Fruit fly (Drosophila melanogaster) whole organism, adult: ENCODE results near the gene CG5608.

Source experiments
- CG12768 ChIP-seq: fragments of 200-800 bp; sonication (Bioruptor generic); optimal IDR thresholded peaks from 2 replicates; lab custom pipeline; 2017; ENCODE audit warnings: missing biosample characterization, missing genetic modification characterization, mild to moderate bottlenecking, moderate library complexity, missing genetic modification reagents
- CG7101 ChIP-seq: fragments of 200-800 bp; sonication (Bioruptor generic); optimal IDR thresholded peaks from 2 replicates; lab custom pipeline; 2018; ENCODE audit warnings: missing biosample characterization, mild to moderate bottlenecking, missing genetic modification characterization, moderate library complexity
- Mnt ChIP-seq: fragments of 200-800 bp; sonication (Bioruptor generic); optimal IDR thresholded peaks from 2 replicates; lab custom pipeline; 2016; ENCODE audit warnings: missing biosample characterization, mild to moderate bottlenecking, missing genetic modification characterization
- cnc ChIP-seq, 2 experiments: fragments of >200 bp; optimal IDR thresholded peaks; 2 replicates each; lab custom pipeline; 2017
- kay ChIP-seq: fragments of 200-800 bp; sonication (Bioruptor generic); peaks from one replicate; lab custom pipeline; 2016; ENCODE audit warnings: missing biosample characterization, missing genetic modification characterization, borderline replicate concordance
- tj ChIP-seq: fragments of 200-800 bp; sonication (Bioruptor generic); optimal IDR thresholded peaks from 3 replicates; lab custom pipeline; 2017; ENCODE audit warnings: missing biosample characterization, mild to moderate bottlenecking, missing genetic modification characterization, moderate library complexity

- no peak for TF ChIP-seq tj
- TF ChIP-seq Mnt (GFP tag; lab: Kevin White, UChicago), result peak; percentile 84
- TF ChIP-seq cnc (optimal IDR thresholded peaks at IDR 0.05; lab: Kevin White, UChicago), result no peak
- TF ChIP-seq kay, result no peak
- TF ChIP-seq CG12768 (GFP tag; lab: Kevin White, UChicago), result no peak
- TF ChIP-seq CG7101 (tag; lab: Kevin White, UChicago), result peak; percentile 10
These were observed 8.6 kb downstream of the CG5608 start, which contains the start of gene trus for dm6 chr3R:12456370-12456940.
